Worm (Caenorhabditis elegans) whole organism, late embryonic: ENCODE data around the gene gba-4.

Experiments used
- C38D4.7 ChIP-seq: fragments of 200-800 bp; sonication (Bioruptor generic); optimal IDR thresholded peaks from 2 replicates; lab custom pipeline; 2018; ENCODE audit warnings: mild to moderate bottlenecking, missing genetic modification characterization, moderate library complexity, missing compliant biosample characterization
- F13H6.1 ChIP-seq: sonication (generic microtip); optimal IDR thresholded peaks from 2 replicates; lab custom pipeline; 2016; ENCODE audit warnings: missing genetic modification characterization, missing compliant biosample characterization
- K02D7.2 ChIP-seq: sonication (generic microtip); optimal IDR thresholded peaks from 2 replicates; lab custom pipeline; 2017; ENCODE audit warnings: mild to moderate bottlenecking, missing genetic modification characterization, missing compliant biosample characterization
- K09A11.1 ChIP-seq: sonication (generic microtip); optimal IDR thresholded peaks from 2 replicates; lab custom pipeline; 2017; ENCODE audit warnings: antibody characterized with exemption, mild to moderate bottlenecking, missing genetic modification characterization, missing compliant biosample characterization; ENCODE audit not compliant: insufficient read depth
- T23F11.4 ChIP-seq: fragments of 200-800 bp; sonication (Bioruptor generic); optimal IDR thresholded peaks from 2 replicates; lab custom pipeline; 2018; ENCODE audit warnings: mild to moderate bottlenecking, missing genetic modification characterization, missing compliant biosample characterization
- ahr-1 ChIP-seq: sonication (generic microtip); optimal IDR thresholded peaks from 2 replicates; lab custom pipeline; 2016; ENCODE audit warnings: missing genetic modification characterization, missing compliant biosample characterization
- ama-1 ChIP-seq: fragments of 150-350 bp; optimal IDR thresholded peaks from 2 replicates; lab custom pipeline; 2014
- ceh-14 ChIP-seq: sonication (generic microtip); optimal IDR thresholded peaks from 2 replicates; lab custom pipeline; 2016; ENCODE audit warnings: missing genotype, missing genetic modification characterization, missing compliant biosample characterization
- ceh-18 ChIP-seq: sonication (generic microtip); optimal IDR thresholded peaks from 2 replicates; lab custom pipeline; 2016; ENCODE audit warnings: missing genetic modification characterization, missing compliant biosample characterization
- ceh-2 ChIP-seq: sonication (generic microtip); optimal IDR thresholded peaks from 2 replicates; lab custom pipeline; 2016; ENCODE audit warnings: missing genotype, missing genetic modification characterization, missing compliant biosample characterization
- ceh-24 ChIP-seq: sonication (generic microtip); optimal IDR thresholded peaks from 2 replicates; lab custom pipeline; 2016; ENCODE audit warnings: mild to moderate bottlenecking, missing genetic modification characterization, missing compliant biosample characterization
- ceh-30 ChIP-seq: fragments of 150-350 bp; optimal IDR thresholded peaks from 2 replicates; lab custom pipeline; 2014; ENCODE audit warnings: missing biosample characterization, missing genetic modification characterization
- ceh-34 ChIP-seq: sonication (generic microtip); optimal IDR thresholded peaks from 2 replicates; lab custom pipeline; 2016; ENCODE audit warnings: mild to moderate bottlenecking, missing genetic modification characterization, missing compliant biosample characterization
- ceh-48 ChIP-seq: sonication (generic microtip); optimal IDR thresholded peaks from 2 replicates; lab custom pipeline; 2016; ENCODE audit warnings: missing genetic modification characterization, inconsistent platforms, missing compliant biosample characterization
- dmd-4 ChIP-seq: sonication (generic microtip); optimal IDR thresholded peaks from 2 replicates; lab custom pipeline; 2016; ENCODE audit warnings: borderline replicate concordance, missing genetic modification characterization, missing compliant biosample characterization
- elt-2 ChIP-seq: sonication (generic microtip); optimal IDR thresholded peaks from 2 replicates; lab custom pipeline; 2016; ENCODE audit warnings: missing genetic modification reagents, missing genetic modification characterization, missing compliant biosample characterization
- elt-4 ChIP-seq: sonication (generic microtip); optimal IDR thresholded peaks from 2 replicates; lab custom pipeline; 2016; ENCODE audit warnings: missing genetic modification characterization, missing compliant biosample characterization
- ets-4 ChIP-seq: sonication (generic microtip); optimal IDR thresholded peaks from 2 replicates; lab custom pipeline; 2016; ENCODE audit warnings: missing genetic modification characterization, missing compliant biosample characterization
- fax-1 ChIP-seq: sonication (generic microtip); optimal IDR thresholded peaks from 2 replicates; lab custom pipeline; 2016; ENCODE audit warnings: missing genotype, missing genetic modification characterization, missing compliant biosample characterization
- fkh-10 ChIP-seq: fragments of 150-350 bp; optimal IDR thresholded peaks from 2 replicates; lab custom pipeline; 2014; ENCODE audit warnings: missing biosample characterization, missing genetic modification reagents, missing genetic modification characterization
- hlh-30 ChIP-seq: sonication (generic microtip); optimal IDR thresholded peaks from 2 replicates; lab custom pipeline; 2017; ENCODE audit warnings: antibody characterized with exemption, missing genetic modification characterization, missing compliant biosample characterization; ENCODE audit not compliant: insufficient read depth
- hlh-6 ChIP-seq: sonication (generic microtip); optimal IDR thresholded peaks from 2 replicates; lab custom pipeline; 2016; ENCODE audit warnings: missing genotype, missing genetic modification characterization, missing compliant biosample characterization
- madf-2 ChIP-seq: sonication (generic microtip); optimal IDR thresholded peaks from 2 replicates; lab custom pipeline; 2017; ENCODE audit warnings: missing genetic modification characterization, missing compliant biosample characterization
- mec-3 ChIP-seq: sonication (generic microtip); optimal IDR thresholded peaks from 2 replicates; lab custom pipeline; 2016; ENCODE audit warnings: borderline replicate concordance, missing genetic modification characterization, missing compliant biosample characterization
- nfya-1 ChIP-seq: sonication (generic microtip); optimal IDR thresholded peaks from 2 replicates; lab custom pipeline; 2017; ENCODE audit warnings: missing genetic modification characterization, mild to moderate bottlenecking, missing compliant biosample characterization, antibody characterized with exemption, moderate library complexity
- nhr-232 ChIP-seq: sonication (generic microtip); optimal IDR thresholded peaks from 2 replicates; lab custom pipeline; 2016; ENCODE audit warnings: missing genetic modification characterization, missing compliant biosample characterization
- pag-3 ChIP-seq: sonication (generic microtip); optimal IDR thresholded peaks from 2 replicates; lab custom pipeline; 2016; ENCODE audit warnings: missing compliant biosample characterization, missing genetic modification characterization, borderline replicate concordance
- pax-1 ChIP-seq: fragments of 150-350 bp; optimal IDR thresholded peaks from 2 replicates; lab custom pipeline; 2014; ENCODE audit warnings: missing biosample characterization, missing genetic modification characterization
- pha-2 ChIP-seq: sonication (generic microtip); optimal IDR thresholded peaks from 2 replicates; lab custom pipeline; 2017; ENCODE audit warnings: mild to moderate bottlenecking, missing genetic modification characterization, missing compliant biosample characterization
- pqm-1 ChIP-seq: sonication (generic microtip); optimal IDR thresholded peaks from 2 replicates; lab custom pipeline; 2016; ENCODE audit warnings: missing genetic modification characterization, missing compliant biosample characterization
- pros-1 ChIP-seq: fragments of 150-350 bp; optimal IDR thresholded peaks from 2 replicates; lab custom pipeline; 2014; ENCODE audit warnings: missing biosample characterization, missing genetic modification reagents, missing genetic modification characterization
- ref-2 ChIP-seq: sonication (generic microtip); optimal IDR thresholded peaks from 2 replicates; lab custom pipeline; 2016; ENCODE audit warnings: missing genetic modification characterization, missing compliant biosample characterization
- sox-2 ChIP-seq: fragments of 200-800 bp; sonication (Bioruptor generic); IDR thresholded peaks from 2 replicates; pipeline ENCODE4 v1.3.6; 2022; ENCODE audit warnings: missing genetic modification reagents, missing genetic modification characterization, missing compliant biosample characterization
- tbx-2 ChIP-seq: sonication (generic microtip); optimal IDR thresholded peaks from 2 replicates; lab custom pipeline; 2016; ENCODE audit warnings: missing genetic modification characterization, missing compliant biosample characterization
- tbx-7 ChIP-seq: sonication (generic microtip); optimal IDR thresholded peaks from 2 replicates; lab custom pipeline; 2016; ENCODE audit warnings: missing genotype, missing genetic modification characterization, missing compliant biosample characterization
- ttx-3 ChIP-seq: sonication (generic microtip); optimal IDR thresholded peaks from 2 replicates; lab custom pipeline; 2016; ENCODE audit warnings: missing genetic modification reagents, missing genetic modification characterization, missing compliant biosample characterization
- unc-42 ChIP-seq: sonication (generic microtip); optimal IDR thresholded peaks from 2 replicates; lab custom pipeline; 2016; ENCODE audit warnings: missing genotype, missing genetic modification characterization, missing compliant biosample characterization
- unc-55 ChIP-seq: sonication (generic microtip); optimal IDR thresholded peaks from 2 replicates; lab custom pipeline; 2017; ENCODE audit warnings: missing biosample characterization, missing genetic modification reagents, missing genetic modification characterization
- unc-86 ChIP-seq: sonication (generic microtip); optimal IDR thresholded peaks from 2 replicates; lab custom pipeline; 2016; ENCODE audit warnings: missing genetic modification characterization, missing compliant biosample characterization
- ztf-16 ChIP-seq: sonication (generic microtip); optimal IDR thresholded peaks from 2 replicates; lab custom pipeline; 2017; ENCODE audit warnings: missing genetic modification characterization, missing compliant biosample characterization

gba-4 gene

DNA sequence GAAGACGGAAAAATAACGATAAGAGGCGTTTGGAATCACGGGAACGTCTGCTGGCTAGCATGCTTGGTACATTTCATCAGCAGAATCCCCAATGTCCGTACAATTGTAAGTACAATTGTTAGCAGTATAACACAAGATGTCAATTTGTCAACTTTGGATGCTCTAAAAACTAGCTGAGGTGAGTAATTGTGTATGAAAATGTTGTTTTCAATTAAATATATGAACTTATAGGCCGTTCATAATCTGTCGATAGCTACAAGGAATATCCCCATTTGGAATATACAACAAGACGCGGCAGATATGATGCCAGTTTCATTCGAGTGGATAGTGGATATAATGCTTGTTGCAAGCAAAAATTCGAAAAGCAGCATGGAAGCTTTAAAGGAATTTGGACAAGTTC, 34.3 kb upstream of the gba-4 start, which contains the start of gene F41H10.12:
F41H10.12 (plus strand) TSS at position 301 of the 400 bp plus-strand sequence.
- no peak for TF ChIP-seq pqm-1 (tag; lab: Kevin White, UChicago)
- no peak for TF ChIP-seq dmd-4 (tag; lab: Kevin White, UChicago)
- TF ChIP-seq ama-1 (lab: Kevin White, UChicago): no peak
- no peak for TF ChIP-seq madf-2 (tag; lab: Kevin White, UChicago)
- no peak for TF ChIP-seq tbx-7 (tag; lab: Kevin White, UChicago)
- TF ChIP-seq tbx-2 (tag; lab: Kevin White, UChicago): no peak
- no peak for TF ChIP-seq pag-3
- no peak for TF ChIP-seq F13H6.1 (tag; lab: Kevin White, UChicago)
- no peak for TF ChIP-seq hlh-30 (tag; lab: Kevin White, UChicago)
- no peak for TF ChIP-seq ttx-3 (tag; lab: Kevin White, UChicago)
- TF ChIP-seq pha-2 (tag; lab: Kevin White, UChicago): no peak
- TF ChIP-seq sox-2: no peak
- no peak for TF ChIP-seq T23F11.4 (GFP tag; lab: Kevin White, UChicago)
- no peak for TF ChIP-seq unc-42 (tag; lab: Kevin White, UChicago)
- no peak for TF ChIP-seq ref-2 (tag; lab: Kevin White, UChicago)

DNA sequence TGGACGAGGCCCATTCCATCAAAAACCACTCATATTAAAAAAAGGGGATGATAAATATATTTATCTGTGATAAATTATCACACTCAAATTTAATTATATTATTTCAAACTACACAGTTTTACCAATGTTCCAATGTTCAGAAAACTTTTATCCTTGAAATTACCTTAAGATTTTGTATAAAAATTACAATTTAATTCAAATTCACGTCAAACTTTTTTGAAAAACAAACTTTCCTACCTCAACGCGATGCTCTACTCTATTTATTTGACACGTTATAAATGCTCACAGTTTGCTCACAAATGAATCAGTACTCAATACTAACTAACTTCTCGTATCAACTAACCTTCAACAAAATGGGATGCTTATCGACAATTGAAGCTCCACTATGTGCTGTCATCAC, 31.9 kb upstream of the gba-4 start, which contains the start of gene F41H10.1:
F41H10.1 (plus strand) TSS at position 301 of the 400 bp plus-strand sequence.
- TF ChIP-seq ttx-3 (tag; lab: Kevin White, UChicago) (no peak), unc-55 (GFP tag; lab: Kevin White, UChicago) (no peak), C38D4.7 (GFP tag; lab: Kevin White, UChicago) (no peak), K09A11.1 (tag; lab: Kevin White, UChicago) (no peak), mec-3 (tag; lab: Kevin White, UChicago) (no peak), fax-1 (tag; lab: Kevin White, UChicago) (no peak), ceh-34 (tag; lab: Kevin White, UChicago) (no peak), elt-2 (tag; lab: Kevin White, UChicago) (no peak)

DNA sequence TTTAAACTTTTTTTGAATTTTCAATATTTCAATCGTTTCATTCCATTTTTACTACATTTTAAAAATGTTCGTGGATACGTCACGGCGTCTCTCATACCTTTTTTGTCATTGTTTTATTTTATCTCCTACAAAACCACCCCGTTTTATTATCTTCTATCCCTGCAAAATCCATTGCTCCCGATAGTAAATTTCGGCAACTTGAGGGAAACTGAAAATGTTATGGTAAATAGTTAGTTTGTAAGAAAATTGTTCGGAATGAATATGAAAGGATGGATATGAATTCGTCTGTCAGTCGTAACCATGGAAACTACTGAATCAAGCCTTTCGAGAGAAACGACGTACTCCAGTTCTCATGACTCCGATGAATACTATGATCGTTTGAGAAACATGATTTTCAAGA, 30.6 kb upstream of the gba-4 start, which contains the start of gene F41H10.2:
F41H10.2 (plus strand) TSS at position 301 of the 400 bp plus-strand sequence.
- TF ChIP-seq elt-4 (tag; lab: Kevin White, UChicago): no peak
- TF ChIP-seq fkh-10: no peak
- no peak for TF ChIP-seq pqm-1 (tag; lab: Kevin White, UChicago)
- no peak for TF ChIP-seq nfya-1 (tag; lab: Kevin White, UChicago)
- TF ChIP-seq pha-2 (tag; lab: Kevin White, UChicago): no peak
- no peak for TF ChIP-seq tbx-2 (tag; lab: Kevin White, UChicago)
- TF ChIP-seq ahr-1: no peak
- no peak for TF ChIP-seq ttx-3 (tag; lab: Kevin White, UChicago)
- TF ChIP-seq ceh-30 (tag; lab: Kevin White, UChicago): no peak

DNA sequence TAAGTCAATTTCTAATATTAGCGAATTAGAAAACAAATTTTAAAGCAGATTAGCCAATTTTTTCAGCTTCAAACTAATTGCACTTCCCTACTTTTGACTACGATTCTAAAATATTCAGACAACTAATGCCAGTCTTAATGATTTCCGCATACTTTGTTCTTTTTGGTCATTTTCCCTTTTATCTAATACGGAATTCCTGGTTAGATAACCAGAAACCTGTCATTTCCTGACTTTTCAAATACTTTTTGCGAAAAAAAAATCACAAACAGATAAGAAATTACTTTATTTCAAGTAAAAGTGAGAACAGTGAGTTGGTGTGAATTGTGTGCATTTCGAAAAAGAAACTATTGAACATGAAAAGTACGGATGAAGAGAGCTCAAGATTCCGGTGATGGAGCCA, 29.4 kb upstream of the gba-4 start:
- TF ChIP-seq F13H6.1 (tag; lab: Kevin White, UChicago) (no peak), ceh-24 (no peak), pros-1 (tag; lab: Kevin White, UChicago) (no peak), pqm-1 (tag; lab: Kevin White, UChicago) (no peak), elt-4 (tag; lab: Kevin White, UChicago) (no peak), pax-1 (tag; lab: Kevin White, UChicago) (no peak), tbx-2 (tag; lab: Kevin White, UChicago) (no peak), ets-4 (tag; lab: Kevin White, UChicago) (no peak), K02D7.2 (no peak), ceh-18 (tag; lab: Kevin White, UChicago) (no peak), pag-3 (no peak), unc-86 (no peak), ceh-2 (tag; lab: Kevin White, UChicago) (no peak), ceh-48 (tag; lab: Kevin White, UChicago) (no peak), nhr-232 (no peak), ceh-14 (tag; lab: Kevin White, UChicago) (no peak), hlh-6 (no peak), ttx-3 (tag; lab: Kevin White, UChicago) (no peak), ztf-16 (tag; lab: Kevin White, UChicago) (no peak)
